Worm (Caenorhabditis elegans): Measurements from ENCODE around the gene C24B9.3.
A peak's percentile ranks its signal among the peaks of the same experiment; 100 is the strongest.

C24B9.3 gene

DNA sequence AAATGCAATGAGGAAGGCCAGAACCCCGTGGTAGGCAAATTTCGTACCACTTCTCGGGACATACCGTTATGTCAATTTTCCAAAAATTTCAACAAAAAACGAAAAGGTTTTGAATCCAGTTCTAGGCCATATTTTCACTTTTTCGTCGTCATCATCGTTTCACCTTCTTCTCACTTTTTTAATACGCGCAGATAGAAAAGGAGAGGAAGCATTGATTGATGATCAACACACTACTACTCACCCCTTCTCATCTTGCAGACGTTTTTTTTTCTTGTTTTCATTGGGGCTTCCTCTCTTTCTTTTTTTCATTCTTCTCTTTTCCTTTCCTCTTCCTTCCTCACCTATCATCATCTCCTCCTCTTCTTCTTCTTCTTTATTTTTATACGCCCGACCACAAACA is 35.7 kb downstream of the C24B9.3 start:
- TF ChIP-seq nhr-237 (tag; optimal IDR thresholded peaks at IDR 0.05), result no peak
- TF ChIP-seq sea-2 (GFP tag; optimal IDR thresholded peaks at IDR 0.05), result no peak
- TF ChIP-seq ceh-82 (tag; optimal IDR thresholded peaks at IDR 0.05), result no peak
- TF ChIP-seq nhr-77 (tag; optimal IDR thresholded peaks at IDR 0.05), result no peak
- no peak for TF ChIP-seq egl-5 (tag; optimal IDR thresholded peaks at IDR 0.05)
- TF ChIP-seq ZK546.5 (tag; optimal IDR thresholded peaks at IDR 0.05), result no peak
- no peak for TF ChIP-seq unc-62 (GFP tag; optimal IDR thresholded peaks at IDR 0.05)
- TF ChIP-seq mdl-1 (tag; optimal IDR thresholded peaks at IDR 0.05), result no peak
- TF ChIP-seq mml-1 (tag; optimal IDR thresholded peaks at IDR 0.05), result no peak
- TF ChIP-seq nhr-25 (tag; optimal IDR thresholded peaks at IDR 0.05), result no peak
- TF ChIP-seq ztf-4 (tag; optimal IDR thresholded peaks at IDR 0.05), result no peak
- no peak for TF ChIP-seq nhr-28 (tag; optimal IDR thresholded peaks at IDR 0.05)

ce11 chrV:2673807-2674206 is 37.6 kb downstream of the C24B9.3 start:
- TF ChIP-seq mml-1 (tag; optimal IDR thresholded peaks at IDR 0.05) (no peak), elt-3 (tag; optimal IDR thresholded peaks at IDR 0.05) (no peak), daf-12 (tag; optimal IDR thresholded peaks at IDR 0.05) (no peak), ztf-11 (tag; optimal IDR thresholded peaks at IDR 0.05) (no peak), egl-5 (tag; optimal IDR thresholded peaks at IDR 0.05) (no peak), nhr-12 (tag; optimal IDR thresholded peaks at IDR 0.05) (no peak), ama-1 (optimal IDR thresholded peaks at IDR 0.05) (peak; percentile 28), elt-2 (tag; optimal IDR thresholded peaks at IDR 0.05) (peak; percentile 7), nhr-25 (tag; optimal IDR thresholded peaks at IDR 0.05) (peak; percentile 27), ceh-9 (tag; optimal IDR thresholded peaks at IDR 0.05) (no peak), mdl-1 (tag; optimal IDR thresholded peaks at IDR 0.05) (no peak), nhr-23 (tag; optimal IDR thresholded peaks at IDR 0.05) (no peak), zag-1 (tag; optimal IDR thresholded peaks at IDR 0.05) (no peak), fkh-2 (tag; optimal IDR thresholded peaks at IDR 0.05) (no peak), unc-62 (GFP tag; optimal IDR thresholded peaks at IDR 0.05) (no peak), fos-1 (tag; optimal IDR thresholded peaks at IDR 0.05) (no peak), lsy-12 (tag; optimal IDR thresholded peaks at IDR 0.05) (peak; percentile 3), nfya-1 (tag; optimal IDR thresholded peaks at IDR 0.05; ENCODE audit: insufficient read depth) (peak; percentile 53), ztf-4 (tag; optimal IDR thresholded peaks at IDR 0.05) (no peak), snpc-4 (tag; optimal IDR thresholded peaks at IDR 0.05) (no peak), lin-39 (tag; optimal IDR thresholded peaks at IDR 0.05) (peak; percentile 55), egl-27 (tag; optimal IDR thresholded peaks at IDR 0.05) (no peak), ceh-82 (tag; optimal IDR thresholded peaks at IDR 0.05) (no peak), sea-2 (GFP tag; optimal IDR thresholded peaks at IDR 0.05) (no peak), nhr-77 (tag; optimal IDR thresholded peaks at IDR 0.05) (no peak), R02D3.7 (tag; optimal IDR thresholded peaks at IDR 0.05) (no peak), hmg-11 (tag; optimal IDR thresholded peaks at IDR 0.05) (peak; percentile 58), eor-1 (tag; optimal IDR thresholded peaks at IDR 0.05) (no peak), unc-39 (tag; optimal IDR thresholded peaks at IDR 0.05) (no peak), elt-1 (tag; optimal IDR thresholded peaks at IDR 0.05) (no peak), lin-15B (tag; optimal IDR thresholded peaks at IDR 0.05) (no peak), ZK546.5 (tag; optimal IDR thresholded peaks at IDR 0.05) (no peak), pha-4 (tag; optimal IDR thresholded peaks at IDR 0.05) (peak; percentile 55), nhr-43 (tag; optimal IDR thresholded peaks at IDR 0.05; ENCODE audit: poor library complexity, severe bottlenecking) (no peak), jun-1 (tag; optimal IDR thresholded peaks at IDR 0.05) (peak; percentile 21), nhr-237 (tag; optimal IDR thresholded peaks at IDR 0.05) (no peak)

ce11 chrV:2672603-2673002 is 38.8 kb downstream of the C24B9.3 start, which contains the start of gene W02G9.3:
TSS of gene W02G9.3 (plus strand) at chrV:2672986.
- TF ChIP-seq nhr-11 (tag; optimal IDR thresholded peaks at IDR 0.05) (peak; percentile 96), nhr-23 (tag; optimal IDR thresholded peaks at IDR 0.05) (peak; percentile 65), eor-1 (tag; optimal IDR thresholded peaks at IDR 0.05) (no peak), R02D3.7 (tag; optimal IDR thresholded peaks at IDR 0.05) (peak; percentile 22), nhr-12 (tag; optimal IDR thresholded peaks at IDR 0.05) (no peak), lin-15B (tag; optimal IDR thresholded peaks at IDR 0.05) (peak; percentile 89), snpc-4 (tag; optimal IDR thresholded peaks at IDR 0.05) (peak; percentile 67), pha-4 (tag; optimal IDR thresholded peaks at IDR 0.05) (peak; percentile 93), daf-12 (tag; optimal IDR thresholded peaks at IDR 0.05) (no peak), elt-1 (tag; optimal IDR thresholded peaks at IDR 0.05) (no peak), elt-2 (tag; optimal IDR thresholded peaks at IDR 0.05) (peak; percentile 40), nhr-237 (tag; optimal IDR thresholded peaks at IDR 0.05) (no peak), nhr-43 (tag; optimal IDR thresholded peaks at IDR 0.05; ENCODE audit: poor library complexity, severe bottlenecking) (peak; percentile 12), ceh-82 (tag; optimal IDR thresholded peaks at IDR 0.05) (no peak), egl-27 (tag; optimal IDR thresholded peaks at IDR 0.05) (peak; percentile 55), nfya-1 (tag; optimal IDR thresholded peaks at IDR 0.05; ENCODE audit: insufficient read depth) (peak; percentile 75), zag-1 (tag; optimal IDR thresholded peaks at IDR 0.05) (no peak), lin-39 (tag; optimal IDR thresholded peaks at IDR 0.05) (peak; percentile 81), egl-5 (tag; optimal IDR thresholded peaks at IDR 0.05) (peak; percentile 84), ceh-28 (tag; optimal IDR thresholded peaks at IDR 0.05) (peak; percentile 19), skn-1 (tag; optimal IDR thresholded peaks at IDR 0.05) (peak; percentile 33), pqm-1 (tag; optimal IDR thresholded peaks at IDR 0.05) (peak; percentile 78), jun-1 (tag; optimal IDR thresholded peaks at IDR 0.05) (no peak), ama-1 (optimal IDR thresholded peaks at IDR 0.05) (no peak), hmg-11 (tag; optimal IDR thresholded peaks at IDR 0.05) (peak; percentile 58)
